1 fruit fly cellular context compared by ENCODE assay signal in genomic region chr3L:4252862-4253610, dm6.
TF ChIP-seq lines count a peak whose summit lies in the region.

No protein-coding gene starts in this region.

TF ChIP-seq in whole organism, embryonic, 481 proteins besides CTCF, POLR2A, EP300 and RAD21 (continued from another document and continues in another):
- 0 out of 3 replicates have a peak, but pooled peaks have one; percentile 27 for TF ChIP-seq CG2199 (GFP tag; IDR thresholded peaks at IDR 0.05; lab: Robert Waterston, UW)
- no peak for TF ChIP-seq mirr (GFP tag; optimal IDR thresholded peaks at IDR 0.05; lab: Kevin White, UChicago)
- TF ChIP-seq CG12071 (GFP tag; optimal IDR thresholded peaks at IDR 0.05; lab: Kevin White, UChicago): no peak
- no peak for TF ChIP-seq CG18599 (GFP tag; optimal IDR thresholded peaks at IDR 0.05; lab: Kevin White, UChicago)
- no peak for TF ChIP-seq chm (GFP tag; IDR thresholded peaks at IDR 0.05; lab: Robert Waterston, UW)
- TF ChIP-seq CG16779 (GFP tag; IDR thresholded peaks at IDR 0.05; lab: Robert Waterston, UW): no peak
- no peak for TF ChIP-seq mld (GFP tag; IDR thresholded peaks at IDR 0.05; lab: Robert Waterston, UW; ENCODE audit: partially characterized antibody)
- no peak for TF ChIP-seq NfI (GFP tag; optimal IDR thresholded peaks at IDR 0.05; lab: Kevin White, UChicago)
- peak; percentile 47 for TF ChIP-seq sens (GFP tag; lab: Kevin White, UChicago)
- TF ChIP-seq kni (GFP tag; optimal IDR thresholded peaks at IDR 0.05; lab: Kevin White, UChicago): peak; percentile 86
- TF ChIP-seq Bdp1 (GFP tag; optimal IDR thresholded peaks at IDR 0.05; lab: Kevin White, UChicago): no peak
- TF ChIP-seq CG8359 (GFP tag; optimal IDR thresholded peaks at IDR 0.05; lab: Kevin White, UChicago; ENCODE audit: borderline replicate concordance): no peak
- no peak for TF ChIP-seq dysf (GFP tag; IDR thresholded peaks at IDR 0.05; lab: Robert Waterston, UW)
- TF ChIP-seq crc (GFP tag; optimal IDR thresholded peaks at IDR 0.05; lab: Kevin White, UChicago): no peak
- no peak for TF ChIP-seq MBD-R2 (GFP tag; IDR thresholded peaks at IDR 0.05; lab: Robert Waterston, UW)
- no peak for TF ChIP-seq Usf (GFP tag; optimal IDR thresholded peaks at IDR 0.05; lab: Kevin White, UChicago)
- TF ChIP-seq Hr78 (GFP tag; optimal IDR thresholded peaks at IDR 0.05; lab: Kevin White, UChicago): peak in 1 of 2 experiments; percentile 65
- TF ChIP-seq CG9932 (GFP tag; IDR thresholded peaks at IDR 0.05; lab: Robert Waterston, UW): no peak
- no peak for TF ChIP-seq Fer3 (tag; optimal IDR thresholded peaks at IDR 0.05; lab: Kevin White, UChicago)
- TF ChIP-seq BtbVII (GFP tag; optimal IDR thresholded peaks at IDR 0.05; lab: Kevin White, UChicago): no peak
- TF ChIP-seq CG4328 (GFP tag; optimal IDR thresholded peaks at IDR 0.05; lab: Kevin White, UChicago): no peak
- TF ChIP-seq CG12236 (GFP tag; optimal IDR thresholded peaks at IDR 0.05; lab: Kevin White, UChicago): no peak
- no peak for TF ChIP-seq CG17186 (GFP tag; optimal IDR thresholded peaks at IDR 0.05; lab: Kevin White, UChicago)
- TF ChIP-seq CG31365 (tag; optimal IDR thresholded peaks at IDR 0.05; lab: Kevin White, UChicago): no peak
- no peak for TF ChIP-seq Mad (GFP tag; optimal IDR thresholded peaks at IDR 0.05; lab: Kevin White, UChicago)
- no peak for TF ChIP-seq CG12104 (GFP tag; optimal IDR thresholded peaks at IDR 0.05; lab: Kevin White, UChicago)
- no peak for TF ChIP-seq CG3838 (GFP tag; optimal IDR thresholded peaks at IDR 0.05; lab: Kevin White, UChicago)
- TF ChIP-seq wor (GFP tag; IDR thresholded peaks at IDR 0.05; lab: Robert Waterston, UW): no peak
- TF ChIP-seq slp2 (GFP tag; optimal IDR thresholded peaks at IDR 0.05; lab: Kevin White, UChicago): no peak
- TF ChIP-seq Sox102F (GFP tag; optimal IDR thresholded peaks at IDR 0.05; lab: Kevin White, UChicago): no peak
- TF ChIP-seq ap (GFP tag; IDR thresholded peaks at IDR 0.05; lab: Robert Waterston, UW): no peak
- TF ChIP-seq schlank (tag; optimal IDR thresholded peaks at IDR 0.05; lab: Kevin White, UChicago): no peak
- TF ChIP-seq dm (GFP tag; optimal IDR thresholded peaks at IDR 0.05; lab: Kevin White, UChicago): no peak
- TF ChIP-seq pros (GFP tag; optimal IDR thresholded peaks at IDR 0.05; lab: Kevin White, UChicago): peak; percentile 95
- TF ChIP-seq hbn (GFP tag; IDR thresholded peaks at IDR 0.05; lab: Robert Waterston, UW; ENCODE audit: partially characterized antibody): no peak
- TF ChIP-seq Lim3 (GFP tag; IDR thresholded peaks at IDR 0.05; lab: Robert Waterston, UW): no peak
- TF ChIP-seq H2.0 (GFP tag; IDR thresholded peaks at IDR 0.05; lab: Robert Waterston, UW): no peak
- no peak for TF ChIP-seq CG15011 (GFP tag; optimal IDR thresholded peaks at IDR 0.05; lab: Kevin White, UChicago)
- TF ChIP-seq pb (GFP tag; optimal IDR thresholded peaks at IDR 0.05; lab: Kevin White, UChicago): no peak
- TF ChIP-seq HmgZ (tag; optimal IDR thresholded peaks at IDR 0.05; lab: Kevin White, UChicago): no peak
- TF ChIP-seq Mrtf (GFP tag; IDR thresholded peaks at IDR 0.05; lab: Robert Waterston, UW): no peak
- TF ChIP-seq CG13424 (tag; optimal IDR thresholded peaks at IDR 0.05; lab: Kevin White, UChicago): no peak
- no peak for TF ChIP-seq CG11456 (GFP tag; IDR thresholded peaks at IDR 0.05; lab: Robert Waterston, UW)
- no peak for TF ChIP-seq Neu2 (GFP tag; optimal IDR thresholded peaks at IDR 0.05; lab: Kevin White, UChicago; ENCODE audit: borderline replicate concordance)
- TF ChIP-seq CG11504 (tag; optimal IDR thresholded peaks at IDR 0.05; lab: Kevin White, UChicago): no peak
- TF ChIP-seq NC2β (GFP tag; optimal IDR thresholded peaks at IDR 0.05; lab: Kevin White, UChicago): no peak
- TF ChIP-seq cad (GFP tag; optimal IDR thresholded peaks at IDR 0.05; lab: Kevin White, UChicago): no peak
- TF ChIP-seq Dip2 (GFP tag; IDR thresholded peaks at IDR 0.05; lab: Robert Waterston, UW): no peak
- no peak for TF ChIP-seq Gug (GFP tag; IDR thresholded peaks at IDR 0.05; lab: Robert Waterston, UW)
- TF ChIP-seq tap (tag; optimal IDR thresholded peaks at IDR 0.05; lab: Kevin White, UChicago): no peak
- no peak for TF ChIP-seq pum (GFP tag; optimal IDR thresholded peaks at IDR 0.05; lab: Kevin White, UChicago)
- no peak for TF ChIP-seq Atf3 (GFP tag; optimal IDR thresholded peaks at IDR 0.05; lab: Kevin White, UChicago)
- no peak for TF ChIP-seq corto (GFP tag; optimal IDR thresholded peaks at IDR 0.05; lab: Kevin White, UChicago)
- peak; percentile 92 for TF ChIP-seq CG3995 (GFP tag; optimal IDR thresholded peaks at IDR 0.05; lab: Kevin White, UChicago)
- peak; percentile 88 for TF ChIP-seq nerfin-1 (tag; optimal IDR thresholded peaks at IDR 0.05; lab: Kevin White, UChicago)
- TF ChIP-seq Sry-β (GFP tag; optimal IDR thresholded peaks at IDR 0.05; lab: Kevin White, UChicago): peak; percentile 82
- no peak for TF ChIP-seq H15 (GFP tag; IDR thresholded peaks at IDR 0.05; lab: Robert Waterston, UW)
- TF ChIP-seq Scr (GFP tag; IDR thresholded peaks at IDR 0.05; lab: Robert Waterston, UW; ENCODE audit: partially characterized antibody): no peak
- no peak for TF ChIP-seq CG2678 (tag; optimal IDR thresholded peaks at IDR 0.05; lab: Kevin White, UChicago)
- no peak for TF ChIP-seq CG17359 (tag; optimal IDR thresholded peaks at IDR 0.05; lab: Kevin White, UChicago)
- no peak for TF ChIP-seq Opbp (GFP tag; IDR thresholded peaks at IDR 0.05; lab: Robert Waterston, UW; ENCODE audit: partially characterized antibody)
- TF ChIP-seq Myb (GFP tag; optimal IDR thresholded peaks at IDR 0.05; lab: Kevin White, UChicago): no peak
- no peak for TF ChIP-seq CG32532 (GFP tag; IDR thresholded peaks at IDR 0.05; lab: Robert Waterston, UW)
- TF ChIP-seq org-1 (GFP tag; optimal IDR thresholded peaks at IDR 0.05; lab: Kevin White, UChicago): no peak
- no peak for TF ChIP-seq cas (GFP tag; IDR thresholded peaks at IDR 0.05; lab: Robert Waterston, UW)
- no peak for TF ChIP-seq ham (GFP tag; IDR thresholded peaks at IDR 0.05; lab: Robert Waterston, UW)
- TF ChIP-seq CG15479 (GFP tag; optimal IDR thresholded peaks at IDR 0.05; lab: Kevin White, UChicago): peak; percentile 95
- no peak for TF ChIP-seq run (tag; optimal IDR thresholded peaks at IDR 0.05; lab: Kevin White, UChicago)
- no peak for TF ChIP-seq CG30431 (GFP tag; optimal IDR thresholded peaks at IDR 0.05; lab: Kevin White, UChicago)
- no peak for TF ChIP-seq lab (GFP tag; optimal IDR thresholded peaks at IDR 0.05; lab: Kevin White, UChicago)
- no peak for TF ChIP-seq CG7987 (GFP tag; optimal IDR thresholded peaks at IDR 0.05; lab: Kevin White, UChicago)
- no peak for TF ChIP-seq dan (GFP tag; IDR thresholded peaks at IDR 0.05; lab: Robert Waterston, UW)
- TF ChIP-seq Asciz (GFP tag; optimal IDR thresholded peaks at IDR 0.05; lab: Kevin White, UChicago): no peak
- no peak for TF ChIP-seq CG15696 (tag; optimal IDR thresholded peaks at IDR 0.05; lab: Kevin White, UChicago)
- no peak for TF ChIP-seq CG7271 (tag; optimal IDR thresholded peaks at IDR 0.05; lab: Kevin White, UChicago)
- TF ChIP-seq CG17802 (tag; optimal IDR thresholded peaks at IDR 0.05; lab: Kevin White, UChicago): peak; percentile 6
- TF ChIP-seq z (GFP tag; IDR thresholded peaks at IDR 0.05; lab: Robert Waterston, UW): no peak
- TF ChIP-seq CG4360 (GFP tag; IDR thresholded peaks at IDR 0.05; lab: Robert Waterston, UW): peak; percentile 60
- TF ChIP-seq jigr1 (GFP tag; IDR thresholded peaks at IDR 0.05; lab: Robert Waterston, UW): no peak
- TF ChIP-seq emc (GFP tag; optimal IDR thresholded peaks at IDR 0.05; lab: Kevin White, UChicago): no peak
- no peak for TF ChIP-seq sr (GFP tag; IDR thresholded peaks at IDR 0.05; lab: Robert Waterston, UW)
- no peak for TF ChIP-seq Dref (GFP tag; IDR thresholded peaks at IDR 0.05; lab: Robert Waterston, UW)
- no peak for TF ChIP-seq toy (GFP tag; IDR thresholded peaks at IDR 0.05; lab: Robert Waterston, UW)
- no peak for TF ChIP-seq CG7963 (GFP tag; IDR thresholded peaks at IDR 0.05; lab: Robert Waterston, UW; ENCODE audit: partially characterized antibody)
- TF ChIP-seq HLH3B (GFP tag; IDR thresholded peaks at IDR 0.05; lab: Robert Waterston, UW): no peak
- TF ChIP-seq ase (GFP tag; IDR thresholded peaks at IDR 0.05; lab: Robert Waterston, UW): no peak
- TF ChIP-seq CG7372 (GFP tag; IDR thresholded peaks at IDR 0.05; lab: Robert Waterston, UW): no peak
- TF ChIP-seq CG7556 (GFP tag; optimal IDR thresholded peaks at IDR 0.05; lab: Kevin White, UChicago): no peak
- no peak for TF ChIP-seq CG14014 (GFP tag; IDR thresholded peaks at IDR 0.05; lab: Robert Waterston, UW)
- TF ChIP-seq wek (GFP tag; optimal IDR thresholded peaks at IDR 0.05; lab: Kevin White, UChicago): no peak
- TF ChIP-seq CG4424 (GFP tag; optimal IDR thresholded peaks at IDR 0.05; lab: Kevin White, UChicago): no peak
- TF ChIP-seq gce (GFP tag; IDR thresholded peaks at IDR 0.05; lab: Robert Waterston, UW): no peak
- TF ChIP-seq Hmr (GFP tag; optimal IDR thresholded peaks at IDR 0.05; lab: Kevin White, UChicago): no peak
- TF ChIP-seq CG14710 (tag; optimal IDR thresholded peaks at IDR 0.05; lab: Kevin White, UChicago): no peak
- peak; percentile 41 for TF ChIP-seq Kr (GFP tag; optimal IDR thresholded peaks at IDR 0.05; lab: Kevin White, UChicago)
- TF ChIP-seq vvl (GFP tag; IDR thresholded peaks at IDR 0.05; lab: Robert Waterston, UW): no peak
- no peak for TF ChIP-seq CG13123 (GFP tag; optimal IDR thresholded peaks at IDR 0.05; lab: Kevin White, UChicago)
- no peak for TF ChIP-seq Lhr (GFP tag; optimal IDR thresholded peaks at IDR 0.05; lab: Kevin White, UChicago)
- no peak for TF ChIP-seq sna (GFP tag; IDR thresholded peaks at IDR 0.05; lab: Robert Waterston, UW; ENCODE audit: partially characterized antibody)
- no peak for TF ChIP-seq bbx (GFP tag; IDR thresholded peaks at IDR 0.05; lab: Robert Waterston, UW; ENCODE audit: partially characterized antibody)
- TF ChIP-seq CG10321 (GFP tag; IDR thresholded peaks at IDR 0.05; lab: Robert Waterston, UW): no peak
- TF ChIP-seq CG8944 (GFP tag; optimal IDR thresholded peaks at IDR 0.05; lab: Kevin White, UChicago): no peak
- TF ChIP-seq fu2 (GFP tag; optimal IDR thresholded peaks at IDR 0.05; lab: Kevin White, UChicago): no peak
- no peak for TF ChIP-seq CG17912 (GFP tag; optimal IDR thresholded peaks at IDR 0.05; lab: Kevin White, UChicago)
- TF ChIP-seq ab (GFP tag; optimal IDR thresholded peaks at IDR 0.05; lab: Kevin White, UChicago): no peak
- no peak for TF ChIP-seq Camta (GFP tag; optimal IDR thresholded peaks at IDR 0.05; lab: Kevin White, UChicago)
- no peak for TF ChIP-seq dmrt11E (tag; optimal IDR thresholded peaks at IDR 0.05; lab: Kevin White, UChicago)
- TF ChIP-seq CG18619 (GFP tag; optimal IDR thresholded peaks at IDR 0.05; lab: Kevin White, UChicago): no peak
- TF ChIP-seq onecut (GFP tag; IDR thresholded peaks at IDR 0.05; lab: Robert Waterston, UW): no peak
- no peak for TF ChIP-seq eyg (GFP tag; optimal IDR thresholded peaks at IDR 0.05; lab: Kevin White, UChicago)
- TF ChIP-seq croc (GFP tag; conservative IDR thresholded peaks at IDR 0.05; lab: Robert Waterston, UW): no peak
- TF ChIP-seq ssp (GFP tag; IDR thresholded peaks at IDR 0.05; lab: Robert Waterston, UW): no peak
- TF ChIP-seq Pdp1 (GFP tag; optimal IDR thresholded peaks at IDR 0.05; lab: Kevin White, UChicago): peak in 1 of 2 experiments; percentile 29
- no peak for TF ChIP-seq esg (GFP tag; conservative IDR thresholded peaks at IDR 0.05; lab: Robert Waterston, UW)
- TF ChIP-seq Meics (GFP tag; optimal IDR thresholded peaks at IDR 0.05; lab: Kevin White, UChicago): no peak
- no peak for TF ChIP-seq Oli (tag; optimal IDR thresholded peaks at IDR 0.05; lab: Kevin White, UChicago)
- no peak for TF ChIP-seq oc (tag; optimal IDR thresholded peaks at IDR 0.05; lab: Kevin White, UChicago)
- no peak for TF ChIP-seq CG1529 (GFP tag; optimal IDR thresholded peaks at IDR 0.05; lab: Kevin White, UChicago)
- TF ChIP-seq Taf1 (GFP tag; IDR thresholded peaks at IDR 0.05; lab: Robert Waterston, UW): no peak
- TF ChIP-seq GATAe (GFP tag; conservative IDR thresholded peaks at IDR 0.05; lab: Robert Waterston, UW): no peak
- no peak for TF ChIP-seq sim (GFP tag; IDR thresholded peaks at IDR 0.05; lab: Robert Waterston, UW)
- peak; percentile 14; the same call in 1 of the 3 replicates for TF ChIP-seq row (GFP tag; IDR thresholded peaks at IDR 0.05; lab: Robert Waterston, UW)
- TF ChIP-seq CG1024 (GFP tag; IDR thresholded peaks at IDR 0.05; lab: Robert Waterston, UW): no peak
- TF ChIP-seq rib (GFP tag; IDR thresholded peaks at IDR 0.05; lab: Robert Waterston, UW): 0 out of 2 replicates have a peak, but pooled peaks have one; percentile 12
- no peak for TF ChIP-seq caup (GFP tag; optimal IDR thresholded peaks at IDR 0.05; lab: Kevin White, UChicago; ENCODE audit: severe bottlenecking)
- TF ChIP-seq gcm (GFP tag; optimal IDR thresholded peaks at IDR 0.05; lab: Kevin White, UChicago): no peak
- TF ChIP-seq CG31441 (GFP tag; IDR thresholded peaks at IDR 0.05; lab: Robert Waterston, UW): no peak
- TF ChIP-seq CG14050 (GFP tag; IDR thresholded peaks at IDR 0.05; lab: Robert Waterston, UW): no peak
- TF ChIP-seq tin (GFP tag; optimal IDR thresholded peaks at IDR 0.05; lab: Kevin White, UChicago): no peak
- no peak for TF ChIP-seq Jarid2 (GFP tag; optimal IDR thresholded peaks at IDR 0.05; lab: Kevin White, UChicago)
- TF ChIP-seq Dip3 (GFP tag; optimal IDR thresholded peaks at IDR 0.05; lab: Kevin White, UChicago): no peak
- no peak for TF ChIP-seq wdn (GFP tag; IDR thresholded peaks at IDR 0.05; lab: Robert Waterston, UW)
- TF ChIP-seq PHDP (tag; optimal IDR thresholded peaks at IDR 0.05; lab: Kevin White, UChicago): no peak
- TF ChIP-seq Nf-YB (GFP tag; optimal IDR thresholded peaks at IDR 0.05; lab: Kevin White, UChicago): no peak
- TF ChIP-seq CG34422 (GFP tag; IDR thresholded peaks at IDR 0.05; lab: Robert Waterston, UW): no peak
- TF ChIP-seq CG18764 (GFP tag; optimal IDR thresholded peaks at IDR 0.05; lab: Kevin White, UChicago): no peak
- TF ChIP-seq CG9609 (GFP tag; optimal IDR thresholded peaks at IDR 0.05; lab: Kevin White, UChicago): no peak
- no peak for TF ChIP-seq CG9727 (GFP tag; optimal IDR thresholded peaks at IDR 0.05; lab: Kevin White, UChicago)
- peak; percentile 89 for TF ChIP-seq zf30C (GFP tag; optimal IDR thresholded peaks at IDR 0.05; lab: Kevin White, UChicago)
- no peak for TF ChIP-seq nerfin-2 (GFP tag; IDR thresholded peaks at IDR 0.05; lab: Robert Waterston, UW; ENCODE audit: partially characterized antibody)
